Fruit fly (Drosophila melanogaster) whole organism, embryonic: Measurements from ENCODE around the gene CG14655.

Experiments
- Ada2b ChIP-seq: fragments of 200-800 bp; sonication (Bioruptor generic); IDR thresholded peaks from 2 replicates; pipeline ENCODE4 v1.3.6; 2022; ENCODE audit warnings: missing biosample characterization, missing genetic modification characterization
- B-H2 ChIP-seq: fragments of 200-800 bp; sonication (Bioruptor generic); optimal IDR thresholded peaks from 2 replicates; lab custom pipeline; 2018; ENCODE audit warnings: missing biosample characterization, mild to moderate bottlenecking, missing genetic modification characterization
- CG1024 ChIP-seq: fragments of 200-800 bp; sonication (Bioruptor generic); IDR thresholded peaks from 2 replicates; pipeline ENCODE4 v1.3.6; 2022; ENCODE audit warnings: missing biosample characterization, missing genetic modification characterization
- CG10366 ChIP-seq: fragments of 200-800 bp; sonication (Bioruptor generic); IDR thresholded peaks from 2 replicates; pipeline ENCODE4 v1.3.6; 2022; ENCODE audit warnings: missing biosample characterization, missing genetic modification characterization
- CG11560 ChIP-seq: fragments of 200-800 bp; sonication (Bioruptor generic); IDR thresholded peaks from 3 replicates; pipeline ENCODE4 v1.3.6; 2022; ENCODE audit warnings: missing biosample characterization, missing genetic modification characterization
- CG13287 ChIP-seq: fragments of 200-800 bp; sonication (Bioruptor generic); IDR thresholded peaks from 2 replicates; pipeline ENCODE4 v1.3.6; 2022; ENCODE audit warnings: missing biosample characterization, missing genetic modification characterization; ENCODE audit not compliant: partially characterized antibody
- CG13775 ChIP-seq: fragments of 200-800 bp; sonication (Bioruptor generic); optimal IDR thresholded peaks from 3 replicates; lab custom pipeline; 2017; ENCODE audit warnings: missing biosample characterization, mild to moderate bottlenecking, missing genetic modification characterization
- CG1603 ChIP-seq: fragments of 200-800 bp; sonication (Bioruptor generic); optimal IDR thresholded peaks from 2 replicates; lab custom pipeline; 2019; ENCODE audit warnings: missing biosample characterization, mild to moderate bottlenecking, missing genetic modification characterization, moderate library complexity
- CG17912 ChIP-seq: fragments of 200-800 bp; sonication (Bioruptor generic); optimal IDR thresholded peaks from 2 replicates; lab custom pipeline; 2018; ENCODE audit warnings: missing biosample characterization, mild to moderate bottlenecking, missing genetic modification characterization
- CG18476 ChIP-seq: fragments of 200-800 bp; sonication (Bioruptor generic); optimal IDR thresholded peaks from 2 replicates; lab custom pipeline; 2016; ENCODE audit warnings: missing biosample characterization, mild to moderate bottlenecking, missing genetic modification characterization
- CG2129 ChIP-seq: fragments of 200-800 bp; sonication (Bioruptor generic); IDR thresholded peaks from 2 replicates; pipeline ENCODE4 v1.3.6; 2022; ENCODE audit warnings: missing biosample characterization, missing genetic modification characterization; ENCODE audit not compliant: partially characterized antibody
- CG3065 ChIP-seq: fragments of 200-800 bp; sonication (Bioruptor generic); optimal IDR thresholded peaks from 2 replicates; lab custom pipeline; 2016; ENCODE audit warnings: missing biosample characterization, missing genetic modification characterization
- CG32532 ChIP-seq: fragments of 200-800 bp; sonication (Bioruptor generic); IDR thresholded peaks from 2 replicates; pipeline ENCODE4 v1.3.6; 2022; ENCODE audit warnings: missing biosample characterization, missing genetic modification characterization
- CG3281 ChIP-seq: fragments of 200-800 bp; sonication (Bioruptor generic); optimal IDR thresholded peaks from 3 replicates; lab custom pipeline; 2017; ENCODE audit warnings: missing biosample characterization, mild to moderate bottlenecking, missing genetic modification characterization
- CG34376 ChIP-seq: fragments of 200-800 bp; sonication (Bioruptor generic); optimal IDR thresholded peaks from 2 replicates; lab custom pipeline; 2018; ENCODE audit warnings: missing biosample characterization, mild to moderate bottlenecking, missing genetic modification characterization
- CG3995 ChIP-seq: fragments of 200-800 bp; sonication (Bioruptor generic); optimal IDR thresholded peaks from 3 replicates; lab custom pipeline; 2016; ENCODE audit warnings: missing biosample characterization, missing genetic modification characterization
- CG5245 ChIP-seq: fragments of 200-800 bp; sonication (Bioruptor generic); optimal IDR thresholded peaks from 3 replicates; lab custom pipeline; 2016; ENCODE audit warnings: missing biosample characterization, missing genetic modification characterization
- CG6654 ChIP-seq: fragments of 200-800 bp; sonication (Bioruptor generic); optimal IDR thresholded peaks from 2 replicates; lab custom pipeline; 2017; ENCODE audit warnings: missing biosample characterization, mild to moderate bottlenecking, missing genetic modification characterization
- CG6689 ChIP-seq: fragments of 200-800 bp; sonication (Bioruptor generic); IDR thresholded peaks from 2 replicates; pipeline ENCODE4 v1.3.6; 2022; ENCODE audit warnings: missing biosample characterization, missing genetic modification characterization
- CG7357 ChIP-seq: fragments of 200-800 bp; sonication (Bioruptor generic); IDR thresholded peaks from 3 replicates; pipeline ENCODE4 v1.3.6; 2022; ENCODE audit warnings: missing biosample characterization, missing genetic modification characterization
- CG8290 ChIP-seq, 3 experiments: fragments of 200-800 bp; sonication (Bioruptor generic); optimal IDR thresholded peaks; 2 replicates each; lab custom pipeline; 2016 to 2019; ENCODE audit warnings: missing biosample characterization in 3 of 3, missing genetic modification characterization in 3 of 3, mild to moderate bottlenecking in 2 of 3, moderate library complexity in 1 of 3
- CG8478 ChIP-seq: fragments of >200 bp; optimal IDR thresholded peaks from 2 replicates; lab custom pipeline; 2018
- CG9932 ChIP-seq: fragments of 200-800 bp; sonication (Bioruptor generic); IDR thresholded peaks from 2 replicates; pipeline ENCODE4 v1.3.6; 2022; ENCODE audit warnings: missing biosample characterization, missing genetic modification characterization
- D19B ChIP-seq: fragments of 200-800 bp; sonication (Bioruptor generic); optimal IDR thresholded peaks from 2 replicates; lab custom pipeline; 2017; ENCODE audit warnings: missing biosample characterization, mild to moderate bottlenecking, missing genetic modification characterization
- Deaf1 ChIP-seq: fragments of 200-800 bp; optimal IDR thresholded peaks from 3 replicates; lab custom pipeline; 2019; ENCODE audit warnings: missing biosample characterization, mild to moderate bottlenecking, missing genetic modification characterization, moderate library complexity
- Dp ChIP-seq: fragments of 200-800 bp; sonication (Bioruptor generic); optimal IDR thresholded peaks from 2 replicates; lab custom pipeline; 2018; ENCODE audit warnings: missing biosample characterization, mild to moderate bottlenecking, missing genetic modification characterization, moderate library complexity
- E2f2 ChIP-seq: fragments of 200-800 bp; sonication (Bioruptor generic); IDR thresholded peaks from 2 replicates; pipeline ENCODE4 v1.3.6; 2022; ENCODE audit warnings: missing biosample characterization, missing genetic modification characterization
- Fer2 ChIP-seq: fragments of 200-800 bp; sonication (Bioruptor generic); optimal IDR thresholded peaks from 2 replicates; lab custom pipeline; 2018; ENCODE audit warnings: missing biosample characterization, mild to moderate bottlenecking, missing genetic modification characterization, moderate library complexity
- Jarid2 ChIP-seq: fragments of 200-800 bp; sonication (Bioruptor generic); optimal IDR thresholded peaks from 3 replicates; lab custom pipeline; 2017; ENCODE audit warnings: mild to moderate bottlenecking, missing biosample characterization, missing genetic modification reagents, missing genetic modification characterization
- Meics ChIP-seq: fragments of 200-800 bp; sonication (Bioruptor generic); optimal IDR thresholded peaks from 2 replicates; lab custom pipeline; 2017; ENCODE audit warnings: missing biosample characterization, mild to moderate bottlenecking, missing genetic modification characterization
- NC2β ChIP-seq: fragments of 200-800 bp; sonication (Bioruptor generic); optimal IDR thresholded peaks from 2 replicates; lab custom pipeline; 2016; ENCODE audit warnings: missing biosample characterization, missing genetic modification characterization
- Nf-YA ChIP-seq: fragments of 200-800 bp; sonication (Bioruptor generic); IDR thresholded peaks from 2 replicates; pipeline ENCODE4 v1.3.6; 2022; ENCODE audit warnings: missing biosample characterization, missing genetic modification characterization
- Taf1 ChIP-seq: fragments of 200-800 bp; sonication (Bioruptor generic); IDR thresholded peaks from 2 replicates; pipeline ENCODE4 v1.3.6; 2022; ENCODE audit warnings: missing biosample characterization, missing genetic modification characterization
- bcd ChIP-seq: fragments of 200-800 bp; sonication (Bioruptor generic); optimal IDR thresholded peaks from 2 replicates; lab custom pipeline; 2017; ENCODE audit warnings: missing biosample characterization, mild to moderate bottlenecking, missing genetic modification characterization
- ci ChIP-seq: fragments of 200-800 bp; sonication (Bioruptor generic); IDR thresholded peaks from 3 replicates; pipeline ENCODE4 v1.3.6; 2022; ENCODE audit warnings: missing biosample characterization, missing genetic modification characterization
- en ChIP-seq: fragments of 200-800 bp; sonication (Bioruptor generic); optimal IDR thresholded peaks from 2 replicates; lab custom pipeline; 2016; ENCODE audit warnings: missing biosample characterization, missing genetic modification characterization
- ftz-f1 ChIP-seq: fragments of 200-800 bp; sonication (Bioruptor generic); optimal IDR thresholded peaks from 2 replicates; lab custom pipeline; 2016; ENCODE audit warnings: missing biosample characterization, missing genetic modification characterization
- grn ChIP-seq: fragments of 200-800 bp; sonication (Bioruptor generic); optimal IDR thresholded peaks from 3 replicates; lab custom pipeline; 2017; ENCODE audit warnings: missing biosample characterization, missing genetic modification characterization
- gsb ChIP-seq: fragments of 200-800 bp; sonication (Bioruptor generic); IDR thresholded peaks from 2 replicates; pipeline ENCODE4 v1.3.6; 2022; ENCODE audit warnings: missing biosample characterization, missing genetic modification characterization
- kni ChIP-seq: fragments of 200-800 bp; sonication (Bioruptor generic); optimal IDR thresholded peaks from 3 replicates; lab custom pipeline; 2017; ENCODE audit warnings: mild to moderate bottlenecking, missing biosample characterization, missing genetic modification reagents, missing genetic modification characterization
- lmd ChIP-seq: fragments of 200-800 bp; sonication (Bioruptor generic); IDR thresholded peaks from 2 replicates; pipeline ENCODE4 v1.3.6; 2022; ENCODE audit warnings: missing biosample characterization, missing genetic modification characterization
- lov ChIP-seq, 2 experiments: fragments of 200-800 bp in 1 of 2; fragments of >200 bp in 1 of 2; sonication (Bioruptor generic) in 1 of 2; IDR thresholded peaks in 1 of 2; optimal IDR thresholded peaks in 1 of 2; 2 replicates in 1 of 2; 3 replicates in 1 of 2; pipeline versions ENCODE4 v1.3.6 to Lab custom; 2017 to 2022; ENCODE audit warnings: missing biosample characterization in 1 of 2, missing genetic modification characterization in 1 of 2
- nau ChIP-seq: fragments of 200-800 bp; sonication (Bioruptor generic); optimal IDR thresholded peaks from 3 replicates; lab custom pipeline; 2017; ENCODE audit warnings: missing biosample characterization, mild to moderate bottlenecking, missing genetic modification characterization, missing genetic modification reagents
- nerfin-1 ChIP-seq: fragments of 200-800 bp; sonication (Bioruptor generic); optimal IDR thresholded peaks from 3 replicates; lab custom pipeline; 2019; ENCODE audit warnings: missing biosample characterization, mild to moderate bottlenecking, missing genetic modification characterization, moderate library complexity
- org-1 ChIP-seq: fragments of 200-800 bp; sonication (Bioruptor generic); optimal IDR thresholded peaks from 2 replicates; lab custom pipeline; 2017; ENCODE audit warnings: missing biosample characterization, missing genetic modification characterization
- p53 ChIP-seq: fragments of 200-800 bp; sonication (Bioruptor generic); optimal IDR thresholded peaks from 2 replicates; lab custom pipeline; 2016; ENCODE audit warnings: missing biosample characterization, missing genetic modification characterization
- pzg ChIP-seq: fragments of 200-800 bp; sonication (Bioruptor generic); optimal IDR thresholded peaks from 3 replicates; lab custom pipeline; 2018; ENCODE audit warnings: missing biosample characterization, mild to moderate bottlenecking, missing genetic modification characterization, moderate library complexity
- slou ChIP-seq: fragments of 200-800 bp; sonication (Bioruptor generic); optimal IDR thresholded peaks from 3 replicates; lab custom pipeline; 2016; ENCODE audit warnings: missing biosample characterization, missing genetic modification characterization
- twi ChIP-seq: fragments of 200-800 bp; optimal IDR thresholded peaks from 2 replicates; lab custom pipeline; 2019; ENCODE audit warnings: missing biosample characterization, mild to moderate bottlenecking, missing genetic modification characterization, moderate library complexity
- unpg ChIP-seq: fragments of 200-800 bp; sonication (Bioruptor generic); optimal IDR thresholded peaks from 3 replicates; lab custom pipeline; 2018; ENCODE audit warnings: missing biosample characterization, mild to moderate bottlenecking, missing genetic modification characterization, moderate library complexity

CG14655 gene

DNA sequence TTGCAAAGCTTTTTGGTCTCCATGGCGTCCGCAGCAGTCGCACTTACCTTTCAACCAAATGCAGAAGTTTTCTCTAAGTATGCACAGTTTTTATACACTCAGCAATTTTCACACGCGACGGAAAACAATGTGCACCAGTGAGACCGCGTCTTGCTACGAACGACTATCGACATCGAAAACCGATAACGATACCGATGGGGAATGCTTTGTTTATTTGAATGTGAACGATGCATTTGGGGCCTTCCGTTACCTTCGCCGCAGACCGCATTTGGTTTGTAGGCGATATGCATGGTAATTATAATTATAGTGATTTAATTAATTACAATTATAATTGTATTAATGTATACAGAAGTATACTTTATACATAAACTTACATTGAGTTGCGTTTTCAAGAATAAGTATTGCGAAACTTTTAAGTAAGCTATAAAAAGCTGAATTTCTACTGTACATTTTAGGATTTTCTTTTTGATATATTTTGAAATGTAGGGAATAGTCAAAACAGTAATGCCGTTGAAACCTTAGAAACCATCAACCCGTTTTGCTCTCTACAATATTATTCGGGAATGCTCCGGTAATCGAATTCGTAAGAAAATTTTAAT lies 31.9 kb upstream of the CG14655 start, which contains the start of the genes Hus1-like and ctrip (continued):
- TF ChIP-seq D19B (GFP tag; lab: Kevin White, UChicago) (no peak), Ada2b (GFP tag; lab: Robert Waterston, UW) (no peak), CG1603 (peak; percentile 72), CG5245 (no peak), en (GFP tag; lab: Kevin White, UChicago) (no peak), kni (GFP tag; lab: Kevin White, UChicago) (no peak), bcd (GFP tag; lab: Kevin White, UChicago) (no peak), CG13287 (GFP tag; lab: Robert Waterston, UW) (peak; percentile 66), CG10366 (GFP tag; lab: Robert Waterston, UW) (no peak), CG9932 (GFP tag; lab: Robert Waterston, UW) (peak; percentile 46), nau (GFP tag; lab: Kevin White, UChicago) (no peak), unpg (GFP tag; lab: Kevin White, UChicago) (no peak), E2f2 (GFP tag; lab: Robert Waterston, UW) (peak; percentile 43), CG6689 (GFP tag; lab: Robert Waterston, UW) (no peak), ftz-f1 (no peak), nerfin-1 (tag; lab: Kevin White, UChicago) (peak; percentile 19), twi (tag; lab: Kevin White, UChicago) (no peak), ci (GFP tag; lab: Robert Waterston, UW) (0 out of 3 replicates have a peak, but pooled peaks have one; percentile 29), CG3281 (GFP tag; lab: Kevin White, UChicago) (no peak), lov (optimal IDR thresholded peaks at IDR 0.05; lab: Kevin White, UChicago) (no peak), lov (GFP tag; IDR thresholded peaks at IDR 0.05; lab: Robert Waterston, UW) (no peak), grn (GFP tag; lab: Kevin White, UChicago) (no peak), CG13775 (GFP tag; lab: Kevin White, UChicago) (peak; percentile 15), lmd (GFP tag; lab: Robert Waterston, UW) (0 out of 2 replicates have a peak, but pooled peaks have one; percentile 12), CG8478 (lab: Kevin White, UChicago) (no peak), gsb (GFP tag; lab: Robert Waterston, UW) (no peak), org-1 (GFP tag; lab: Kevin White, UChicago) (no peak), Dp (GFP tag; lab: Kevin White, UChicago) (peak; percentile 17), Meics (GFP tag; lab: Kevin White, UChicago) (peak; percentile 22), CG18476 (GFP tag; lab: Kevin White, UChicago) (no peak), CG3065 (GFP tag; lab: Kevin White, UChicago) (no peak), p53 (GFP tag; lab: Kevin White, UChicago) (no peak), NC2β (GFP tag; lab: Kevin White, UChicago) (no peak), Deaf1 (tag; lab: Kevin White, UChicago) (peak; percentile 42), slou (GFP tag; lab: Kevin White, UChicago) (no peak), Taf1 (no peak), Jarid2 (GFP tag; lab: Kevin White, UChicago) (peak; percentile 64), CG6654 (GFP tag; lab: Kevin White, UChicago) (no peak), CG17912 (GFP tag; lab: Kevin White, UChicago) (no peak), Nf-YA (no peak), CG11560 (tag; lab: Robert Waterston, UW) (no peak), CG2129 (GFP tag; lab: Robert Waterston, UW) (no peak), Fer2 (tag; lab: Kevin White, UChicago) (no peak), CG3995 (GFP tag; lab: Kevin White, UChicago) (peak; percentile 54), CG32532 (GFP tag; lab: Robert Waterston, UW) (peak; percentile 28; the same call in 1 of the 2 replicates), CG7357 (GFP tag; lab: Robert Waterston, UW) (peak; percentile 88), CG34376 (peak; percentile 36), pzg (GFP tag; lab: Kevin White, UChicago) (peak; percentile 63), CG8290 (GFP tag; optimal IDR thresholded peaks at IDR 0.05; lab: Kevin White, UChicago) (no peak), CG8290 (tag; optimal IDR thresholded peaks at IDR 0.05; lab: Kevin White, UChicago) (peak in 1 of 2 experiments; percentile 60), CG1024 (GFP tag; lab: Robert Waterston, UW) (peak; percentile 81), B-H2 (no peak)
